Fruit fly (Drosophila melanogaster) whole organism, embryonic: ENCODE data around the gene drongo.

Experiments used
- Abd-B ChIP-seq: fragments of 200-800 bp; sonication (Bioruptor generic); optimal IDR thresholded peaks from 2 replicates; lab custom pipeline; 2018; ENCODE audit warnings: missing biosample characterization, mild to moderate bottlenecking, missing genetic modification characterization, moderate library complexity
- Asciz ChIP-seq: fragments of 200-800 bp; sonication (Bioruptor generic); optimal IDR thresholded peaks from 2 replicates; lab custom pipeline; 2017; ENCODE audit warnings: missing biosample characterization, mild to moderate bottlenecking, missing genetic modification characterization, missing genetic modification reagents
- B-H1 ChIP-seq: fragments of 200-800 bp; sonication (Bioruptor generic); IDR thresholded peaks from 3 replicates; pipeline ENCODE4 v1.3.6; 2022; ENCODE audit warnings: missing biosample characterization, missing genetic modification characterization
- CG11456 ChIP-seq: fragments of 200-800 bp; sonication (Bioruptor generic); IDR thresholded peaks from 3 replicates; pipeline ENCODE4 v1.3.6; 2022; ENCODE audit warnings: missing biosample characterization, missing genetic modification characterization
- CG11723 ChIP-seq: fragments of 200-800 bp; sonication (Bioruptor generic); optimal IDR thresholded peaks from 2 replicates; lab custom pipeline; 2017; ENCODE audit warnings: missing biosample characterization, mild to moderate bottlenecking, missing genetic modification characterization
- CG12744 ChIP-seq: fragments of 200-800 bp; sonication (Bioruptor generic); optimal IDR thresholded peaks from 2 replicates; lab custom pipeline; 2016; ENCODE audit warnings: missing biosample characterization, missing genetic modification characterization
- CG13296 ChIP-seq: fragments of 200-800 bp; sonication (Bioruptor generic); optimal IDR thresholded peaks from 3 replicates; lab custom pipeline; 2018; ENCODE audit warnings: missing biosample characterization, mild to moderate bottlenecking, missing genetic modification characterization
- CG14050 ChIP-seq: fragments of 200-800 bp; sonication (Bioruptor generic); IDR thresholded peaks from 3 replicates; pipeline ENCODE4 v1.3.6; 2022; ENCODE audit warnings: missing biosample characterization, missing genetic modification characterization
- CG14710 ChIP-seq: fragments of 200-800 bp; sonication (Bioruptor generic); optimal IDR thresholded peaks from 3 replicates; lab custom pipeline; 2019; ENCODE audit warnings: missing biosample characterization, mild to moderate bottlenecking, missing genetic modification characterization, moderate library complexity
- CG15073 ChIP-seq: fragments of 200-800 bp; sonication (Bioruptor generic); optimal IDR thresholded peaks from 2 replicates; lab custom pipeline; 2016; ENCODE audit warnings: missing biosample characterization, missing genetic modification characterization
- CG17359 ChIP-seq: fragments of 200-800 bp; sonication (Bioruptor generic); optimal IDR thresholded peaks from 3 replicates; lab custom pipeline; 2018; ENCODE audit warnings: missing biosample characterization, mild to moderate bottlenecking, missing genetic modification characterization, moderate library complexity
- CG1832 ChIP-seq: fragments of 200-800 bp; sonication (Bioruptor generic); optimal IDR thresholded peaks from 2 replicates; lab custom pipeline; 2017; ENCODE audit warnings: missing biosample characterization, mild to moderate bottlenecking, missing genetic modification characterization, inconsistent platforms
- CG18764 ChIP-seq: fragments of 200-800 bp; sonication (Bioruptor generic); optimal IDR thresholded peaks from 3 replicates; lab custom pipeline; 2016; ENCODE audit warnings: missing biosample characterization, missing genetic modification characterization
- CG2678 ChIP-seq: fragments of 200-800 bp; sonication (Bioruptor generic); optimal IDR thresholded peaks from 3 replicates; lab custom pipeline; 2019; ENCODE audit warnings: missing biosample characterization, mild to moderate bottlenecking, missing genetic modification characterization, moderate library complexity
- CG30403 ChIP-seq: fragments of 200-800 bp; sonication (Bioruptor generic); optimal IDR thresholded peaks from 3 replicates; lab custom pipeline; 2016; ENCODE audit warnings: missing biosample characterization, missing genetic modification characterization
- CG32772 ChIP-seq: fragments of 200-800 bp; sonication (Bioruptor generic); IDR thresholded peaks from 2 replicates; pipeline ENCODE4 v1.3.6; 2022; ENCODE audit warnings: missing biosample characterization, missing genetic modification characterization
- CG6175 ChIP-seq: fragments of 200-800 bp; sonication (Bioruptor generic); IDR thresholded peaks from 3 replicates; pipeline ENCODE4 v1.3.6; 2022; ENCODE audit warnings: missing biosample characterization, missing genetic modification characterization
- CG7271 ChIP-seq: fragments of 200-800 bp; sonication (Bioruptor generic); optimal IDR thresholded peaks from 2 replicates; lab custom pipeline; 2018; ENCODE audit warnings: missing biosample characterization, mild to moderate bottlenecking, missing genetic modification characterization, moderate library complexity
- CG7745 ChIP-seq: fragments of 200-800 bp; sonication (Bioruptor generic); optimal IDR thresholded peaks from 2 replicates; lab custom pipeline; 2018; ENCODE audit warnings: missing biosample characterization, mild to moderate bottlenecking, missing genetic modification characterization, moderate library complexity
- CG7928 ChIP-seq: fragments of 200-800 bp; sonication (Bioruptor generic); optimal IDR thresholded peaks from 2 replicates; lab custom pipeline; 2017; ENCODE audit warnings: missing biosample characterization, mild to moderate bottlenecking, missing genetic modification characterization
- CG8924 ChIP-seq: fragments of 200-800 bp; optimal IDR thresholded peaks from 3 replicates; lab custom pipeline; 2019; ENCODE audit warnings: missing biosample characterization, mild to moderate bottlenecking, missing genetic modification characterization, moderate library complexity
- CG9437 ChIP-seq: fragments of 200-800 bp; sonication (Bioruptor generic); optimal IDR thresholded peaks from 2 replicates; lab custom pipeline; 2018; ENCODE audit warnings: missing biosample characterization, mild to moderate bottlenecking, missing genetic modification characterization
- CG9727 ChIP-seq: fragments of 200-800 bp; sonication (Bioruptor generic); optimal IDR thresholded peaks from 3 replicates; lab custom pipeline; 2017; ENCODE audit warnings: missing biosample characterization, mild to moderate bottlenecking, missing genetic modification characterization
- CG9876 ChIP-seq: fragments of 200-800 bp; sonication (Bioruptor generic); optimal IDR thresholded peaks from 2 replicates; lab custom pipeline; 2016; ENCODE audit warnings: missing biosample characterization, missing genetic modification characterization
- Dad ChIP-seq: fragments of 200-800 bp; sonication (Bioruptor generic); optimal IDR thresholded peaks from 3 replicates; lab custom pipeline; 2016; ENCODE audit warnings: missing biosample characterization, missing genetic modification characterization
- Dfd ChIP-seq, 2 experiments: fragments of >200 bp; optimal IDR thresholded peaks; 2 replicates each; lab custom pipeline; 2017; ENCODE audit warnings: missing biosample characterization in 2 of 2, missing genetic modification characterization in 2 of 2
- Gsc ChIP-seq: fragments of 200-800 bp; sonication (Bioruptor generic); IDR thresholded peaks from 2 replicates; pipeline ENCODE4 v1.3.6; 2022; ENCODE audit warnings: missing biosample characterization, missing genetic modification characterization
- Jarid2 ChIP-seq: fragments of 200-800 bp; sonication (Bioruptor generic); optimal IDR thresholded peaks from 3 replicates; lab custom pipeline; 2017; ENCODE audit warnings: mild to moderate bottlenecking, missing biosample characterization, missing genetic modification reagents, missing genetic modification characterization
- MTF-1 ChIP-seq: fragments of 200-800 bp; sonication (Bioruptor generic); optimal IDR thresholded peaks from 2 replicates; lab custom pipeline; 2018; ENCODE audit warnings: missing biosample characterization, mild to moderate bottlenecking, missing genetic modification characterization, borderline replicate concordance
- Max ChIP-seq: fragments of 200-800 bp; sonication (Bioruptor generic); optimal IDR thresholded peaks from 2 replicates; lab custom pipeline; 2016; ENCODE audit warnings: missing biosample characterization, mild to moderate bottlenecking, missing genetic modification characterization
- NC2β ChIP-seq: fragments of 200-800 bp; sonication (Bioruptor generic); optimal IDR thresholded peaks from 2 replicates; lab custom pipeline; 2016; ENCODE audit warnings: missing biosample characterization, missing genetic modification characterization
- Stat92E ChIP-seq, 3 experiments: fragments of >200 bp in 2 of 3; fragments of 200-800 bp in 1 of 3; sonication (Bioruptor generic) in 1 of 3; optimal IDR thresholded peaks; 2 replicates each; lab custom pipeline; 2017 to 2019; ENCODE audit warnings: missing biosample characterization in 3 of 3, missing genetic modification characterization in 3 of 3, mild to moderate bottlenecking in 1 of 3, moderate library complexity in 1 of 3
- Taf1 ChIP-seq: fragments of 200-800 bp; sonication (Bioruptor generic); IDR thresholded peaks from 2 replicates; pipeline ENCODE4 v1.3.6; 2022; ENCODE audit warnings: missing biosample characterization, missing genetic modification characterization
- ab ChIP-seq: fragments of 200-800 bp; sonication (Bioruptor generic); optimal IDR thresholded peaks from 2 replicates; lab custom pipeline; 2016; ENCODE audit warnings: missing biosample characterization, missing genetic modification characterization
- ato ChIP-seq: fragments of 200-800 bp; sonication (Bioruptor generic); IDR thresholded peaks from 2 replicates; pipeline ENCODE4 v1.3.6; 2022; ENCODE audit warnings: missing biosample characterization, missing genetic modification characterization; ENCODE audit not compliant: partially characterized antibody
- bcd ChIP-seq: fragments of 200-800 bp; sonication (Bioruptor generic); optimal IDR thresholded peaks from 2 replicates; lab custom pipeline; 2017; ENCODE audit warnings: missing biosample characterization, mild to moderate bottlenecking, missing genetic modification characterization
- btn ChIP-seq: fragments of 200-800 bp; sonication (Bioruptor generic); optimal IDR thresholded peaks from 2 replicates; lab custom pipeline; 2016; ENCODE audit warnings: missing biosample characterization, missing genetic modification characterization
- cas ChIP-seq: fragments of 200-800 bp; sonication (Bioruptor generic); IDR thresholded peaks from 2 replicates; pipeline ENCODE4 v1.3.6; 2022; ENCODE audit warnings: missing biosample characterization, missing genetic modification characterization
- corto ChIP-seq: fragments of 200-800 bp; sonication (Bioruptor generic); optimal IDR thresholded peaks from 2 replicates; lab custom pipeline; 2016; ENCODE audit warnings: missing biosample characterization, mild to moderate bottlenecking, missing genetic modification characterization, moderate library complexity
- emc ChIP-seq: fragments of 200-800 bp; sonication (Bioruptor generic); optimal IDR thresholded peaks from 2 replicates; lab custom pipeline; 2016; ENCODE audit warnings: missing biosample characterization, missing genetic modification characterization
- fru ChIP-seq: fragments of >200 bp; optimal IDR thresholded peaks from 2 replicates; lab custom pipeline; 2017
- gfzf ChIP-seq: fragments of 200-800 bp; sonication (Bioruptor generic); optimal IDR thresholded peaks from 2 replicates; lab custom pipeline; 2016; ENCODE audit warnings: missing biosample characterization, mild to moderate bottlenecking, missing genetic modification characterization, moderate library complexity
- grn ChIP-seq: fragments of 200-800 bp; sonication (Bioruptor generic); optimal IDR thresholded peaks from 3 replicates; lab custom pipeline; 2017; ENCODE audit warnings: missing biosample characterization, missing genetic modification characterization
- knrl ChIP-seq: fragments of 200-800 bp; sonication (Bioruptor generic); IDR thresholded peaks from 3 replicates; pipeline ENCODE4 v1.3.6; 2022; ENCODE audit warnings: missing biosample characterization, missing genetic modification characterization; ENCODE audit not compliant: partially characterized antibody
- lab ChIP-seq: fragments of 200-800 bp; sonication (Bioruptor generic); optimal IDR thresholded peaks from 3 replicates; lab custom pipeline; 2017; ENCODE audit warnings: missing biosample characterization, missing genetic modification characterization, mild to moderate bottlenecking, moderate library complexity, missing genetic modification reagents
- otp ChIP-seq: fragments of 200-800 bp; sonication (Bioruptor generic); IDR thresholded peaks from 3 replicates; pipeline ENCODE4, ENCODE4 v1.3.6; 2022; ENCODE audit warnings: missing biosample characterization, missing genetic modification characterization
- ro ChIP-seq: fragments of 200-800 bp; sonication (Bioruptor generic); IDR thresholded peaks from 2 replicates; pipeline ENCODE4 v1.3.6; 2022; ENCODE audit warnings: missing biosample characterization, missing genetic modification characterization
- salm ChIP-seq: fragments of 200-800 bp; sonication (Bioruptor generic); optimal IDR thresholded peaks from 2 replicates; lab custom pipeline; 2018; ENCODE audit warnings: missing biosample characterization, mild to moderate bottlenecking, missing genetic modification characterization
- slou ChIP-seq: fragments of 200-800 bp; sonication (Bioruptor generic); optimal IDR thresholded peaks from 3 replicates; lab custom pipeline; 2016; ENCODE audit warnings: missing biosample characterization, missing genetic modification characterization
- zfh2 ChIP-seq: fragments of 200-800 bp; sonication (Bioruptor generic); optimal IDR thresholded peaks from 2 replicates; lab custom pipeline; 2016; ENCODE audit warnings: missing biosample characterization, missing genetic modification characterization

The drongo gene

dm6 chr2L:845341-846004, 5.4 kb downstream of the drongo start (continued):
- TF ChIP-seq MTF-1 (GFP tag; lab: Kevin White, UChicago): peak; percentile 76
- TF ChIP-seq CG18764 (GFP tag; lab: Kevin White, UChicago): peak; percentile 81
- peak; percentile 78 for TF ChIP-seq CG12744 (GFP tag; lab: Kevin White, UChicago)
- TF ChIP-seq slou: peak; percentile 44
- TF ChIP-seq Dfd (GFP tag; optimal IDR thresholded peaks at IDR 0.05; lab: Kevin White, UChicago): no peak
- TF ChIP-seq ro: peak; percentile 78
- TF ChIP-seq CG11456 (GFP tag; lab: Robert Waterston, UW): peak; percentile 92
- peak; percentile 63 for TF ChIP-seq Gsc (GFP tag; lab: Robert Waterston, UW)
- no peak for TF ChIP-seq corto
- TF ChIP-seq CG7745 (tag; lab: Kevin White, UChicago): no peak
- peak; percentile 95 for TF ChIP-seq lab (GFP tag; lab: Kevin White, UChicago)
- TF ChIP-seq CG7271 (tag; lab: Kevin White, UChicago): no peak
- no peak for TF ChIP-seq grn
- TF ChIP-seq NC2β (GFP tag; lab: Kevin White, UChicago): peak; percentile 59
- peak; percentile 82 for TF ChIP-seq CG13296 (GFP tag; lab: Kevin White, UChicago)
- TF ChIP-seq Jarid2: no peak
- TF ChIP-seq B-H1 (GFP tag; lab: Robert Waterston, UW): peak; percentile 85
- TF ChIP-seq CG17359 (tag; lab: Kevin White, UChicago): peak; percentile 94
- peak; percentile 83 for TF ChIP-seq CG32772 (GFP tag; lab: Robert Waterston, UW)
- TF ChIP-seq Max (GFP tag; lab: Kevin White, UChicago): peak; percentile 62
- peak; percentile 52 for TF ChIP-seq CG7928 (GFP tag; lab: Kevin White, UChicago)
- peak; percentile 80 for TF ChIP-seq emc (GFP tag; lab: Kevin White, UChicago)
- no peak for TF ChIP-seq ato (GFP tag; lab: Robert Waterston, UW)
- TF ChIP-seq CG9727 (GFP tag; lab: Kevin White, UChicago): peak; percentile 66
- peak; percentile 59 for TF ChIP-seq salm
- TF ChIP-seq CG14050: peak; percentile 88
- TF ChIP-seq CG30403: peak; percentile 84
- no peak for TF ChIP-seq knrl (GFP tag; lab: Robert Waterston, UW)
- peak; percentile 92 for TF ChIP-seq CG2678 (tag; lab: Kevin White, UChicago)
- TF ChIP-seq CG6175 (GFP tag; lab: Robert Waterston, UW): peak; percentile 83
- TF ChIP-seq ab (GFP tag; lab: Kevin White, UChicago): peak; percentile 58
- TF ChIP-seq cas (GFP tag; lab: Robert Waterston, UW): peak; percentile 79
- peak; percentile 72 for TF ChIP-seq CG11723 (GFP tag; lab: Kevin White, UChicago)
- TF ChIP-seq btn (GFP tag; lab: Kevin White, UChicago): peak; percentile 83
- peak; percentile 85 for TF ChIP-seq otp
- peak; percentile 78 for TF ChIP-seq Abd-B (GFP tag; lab: Kevin White, UChicago)
- no peak for TF ChIP-seq CG1832 (GFP tag; lab: Kevin White, UChicago)
- peak; percentile 87 for TF ChIP-seq CG8924 (tag; lab: Kevin White, UChicago)
- TF ChIP-seq Asciz (GFP tag; lab: Kevin White, UChicago): peak; percentile 87
- peak; percentile 55 for TF ChIP-seq CG14710
- TF ChIP-seq zfh2: peak; percentile 85
- peak; percentile 75 for TF ChIP-seq CG9437
- TF ChIP-seq Stat92E (GFP tag; optimal IDR thresholded peaks at IDR 0.05; lab: Kevin White, UChicago): no peak
- TF ChIP-seq CG9876 (GFP tag; lab: Kevin White, UChicago): peak; percentile 72
- peak; percentile 77 for TF ChIP-seq Dad (GFP tag; lab: Kevin White, UChicago)
- no peak for TF ChIP-seq gfzf (GFP tag; lab: Kevin White, UChicago)
- TF ChIP-seq Taf1 (GFP tag; lab: Robert Waterston, UW): peak; percentile 76
- TF ChIP-seq bcd (GFP tag; lab: Kevin White, UChicago): peak; percentile 86
- no peak for TF ChIP-seq fru (lab: Kevin White, UChicago)
- TF ChIP-seq CG15073 (GFP tag; lab: Kevin White, UChicago): peak; percentile 8
